Worm (Caenorhabditis elegans) whole organism, young adult: Measurements from ENCODE around the gene elo-8.

ENCODE experiments used
- C06A6.2 ChIP-seq: fragments of 200-800 bp; sonication (Bioruptor generic); conservative IDR thresholded peaks from 2 replicates; pipeline ENCODE4 v1.3.6; 2022; ENCODE audit warnings: missing genetic modification characterization, missing compliant biosample characterization
- F23B12.7 ChIP-seq: sonication (generic microtip); optimal IDR thresholded peaks from 2 replicates; lab custom pipeline; 2017; ENCODE audit warnings: missing genetic modification characterization, mild to moderate bottlenecking, missing compliant biosample characterization, antibody characterized with exemption, moderate library complexity; ENCODE audit not compliant: insufficient read depth
- F52B5.7 ChIP-seq: sonication (generic microtip); optimal IDR thresholded peaks from 2 replicates; lab custom pipeline; 2016; ENCODE audit warnings: mild to moderate bottlenecking, missing genetic modification characterization, missing compliant biosample characterization
- F55B11.4 ChIP-seq: sonication (generic microtip); optimal IDR thresholded peaks from 2 replicates; lab custom pipeline; 2016; ENCODE audit warnings: missing compliant biosample characterization, missing genetic modification characterization, borderline replicate concordance; ENCODE audit not compliant: insufficient read depth
- K11D2.4 ChIP-seq: fragments of 200-800 bp; sonication (Bioruptor generic); IDR thresholded peaks from 2 replicates; pipeline ENCODE4 v1.3.6; 2022; ENCODE audit warnings: missing genetic modification reagents, missing genetic modification characterization, missing compliant biosample characterization
- K12H6.12 ChIP-seq: fragments of 200-800 bp; sonication (Bioruptor generic); optimal IDR thresholded peaks from 2 replicates; lab custom pipeline; 2018; ENCODE audit warnings: mild to moderate bottlenecking, missing genetic modification characterization, missing compliant biosample characterization
- Y56A3A.18 ChIP-seq: fragments of 200-800 bp; sonication (Bioruptor generic); IDR thresholded peaks from 2 replicates; pipeline ENCODE4 v1.3.6; 2022; ENCODE audit warnings: missing genetic modification reagents, missing genetic modification characterization, missing compliant biosample characterization
- Y79H2A.3 ChIP-seq: fragments of 200-800 bp; sonication (Bioruptor generic); conservative IDR thresholded peaks from 2 replicates; pipeline ENCODE4 v1.3.6; 2022; ENCODE audit warnings: missing genetic modification reagents, missing genetic modification characterization, missing compliant biosample characterization
- akir-1 ChIP-seq: fragments of 200-800 bp; sonication (Bioruptor generic); optimal IDR thresholded peaks from 2 replicates; lab custom pipeline; 2018; ENCODE audit warnings: mild to moderate bottlenecking, missing genetic modification characterization, moderate library complexity, missing compliant biosample characterization
- atf-7 ChIP-seq: sonication (generic microtip); optimal IDR thresholded peaks from 2 replicates; lab custom pipeline; 2017; ENCODE audit warnings: mild to moderate bottlenecking, missing genetic modification characterization, missing compliant biosample characterization
- attf-5 ChIP-seq: fragments of 200-800 bp; sonication (Bioruptor generic); optimal IDR thresholded peaks from 2 replicates; lab custom pipeline; 2018; ENCODE audit warnings: mild to moderate bottlenecking, missing genetic modification characterization, missing compliant biosample characterization
- attf-6 ChIP-seq: fragments of 200-800 bp; sonication (Bioruptor generic); IDR thresholded peaks from 2 replicates; pipeline ENCODE4 v1.3.6; 2022; ENCODE audit warnings: missing genetic modification reagents, missing genetic modification characterization, missing compliant biosample characterization
- cebp-1 ChIP-seq, 2 experiments: fragments of 200-800 bp in 1 of 2; sonication (Bioruptor generic) in 1 of 2; sonication (generic microtip) in 1 of 2; IDR thresholded peaks in 1 of 2; optimal IDR thresholded peaks in 1 of 2; 2 replicates each; pipeline versions ENCODE4 v1.3.6 to Lab custom; 2017 to 2022; ENCODE audit warnings: missing compliant biosample characterization in 2 of 2, missing genetic modification characterization in 2 of 2, mild to moderate bottlenecking in 1 of 2, missing genetic modification reagents in 1 of 2, moderate library complexity in 1 of 2
- cebp-2 ChIP-seq: fragments of 200-800 bp; sonication (Bioruptor generic); IDR thresholded peaks from 2 replicates; pipeline ENCODE4 v1.3.6; 2022; ENCODE audit warnings: missing genetic modification characterization, missing compliant biosample characterization
- ceh-27 ChIP-seq: fragments of 200-800 bp; sonication (Bioruptor generic); optimal IDR thresholded peaks from 2 replicates; lab custom pipeline; 2018; ENCODE audit warnings: mild to moderate bottlenecking, missing genetic modification characterization, moderate library complexity, missing compliant biosample characterization
- chd-7 ChIP-seq: sonication (generic microtip); optimal IDR thresholded peaks from 2 replicates; lab custom pipeline; 2016; ENCODE audit warnings: mild to moderate bottlenecking, missing genetic modification characterization, moderate library complexity, missing compliant biosample characterization
- dpl-1 ChIP-seq: fragments of 150-350 bp; optimal IDR thresholded peaks from 2 replicates; lab custom pipeline; 2014; ENCODE audit warnings: missing biosample characterization, missing genetic modification reagents, missing genetic modification characterization
- egl-18 ChIP-seq: fragments of 200-800 bp; sonication (Bioruptor generic); IDR thresholded peaks from 2 replicates; pipeline ENCODE4 v1.3.6; 2022; ENCODE audit warnings: missing genetic modification reagents, missing genetic modification characterization, missing compliant biosample characterization
- ets-4 ChIP-seq: fragments of 200-800 bp; sonication (Bioruptor generic); optimal IDR thresholded peaks from 2 replicates; lab custom pipeline; 2018; ENCODE audit warnings: mild to moderate bottlenecking, missing genetic modification characterization, missing compliant biosample characterization
- lin-54 ChIP-seq: fragments of 200-800 bp; sonication (Bioruptor generic); optimal IDR thresholded peaks from 2 replicates; lab custom pipeline; 2018; ENCODE audit warnings: mild to moderate bottlenecking, missing genetic modification characterization, missing compliant biosample characterization
- lir-1 ChIP-seq: fragments of 200-800 bp; sonication (Bioruptor generic); conservative IDR thresholded peaks from 2 replicates; pipeline ENCODE4 v1.3.6; 2022; ENCODE audit warnings: missing genetic modification reagents, missing genetic modification characterization, missing compliant biosample characterization
- mcd-1 ChIP-seq: fragments of 200-800 bp; sonication (Bioruptor generic); IDR thresholded peaks from 2 replicates; pipeline ENCODE4 v1.3.6; 2022; ENCODE audit warnings: missing genetic modification reagents, missing genetic modification characterization, missing compliant biosample characterization
- mxl-1 ChIP-seq: sonication (generic microtip); optimal IDR thresholded peaks from 2 replicates; lab custom pipeline; 2016; ENCODE audit warnings: missing genetic modification characterization, missing compliant biosample characterization
- nhr-179 ChIP-seq: sonication (generic microtip); optimal IDR thresholded peaks from 2 replicates; lab custom pipeline; 2016; ENCODE audit warnings: mild to moderate bottlenecking, missing genetic modification characterization, missing compliant biosample characterization
- nhr-27 ChIP-seq: fragments of 200-800 bp; sonication (Bioruptor generic); optimal IDR thresholded peaks from 2 replicates; lab custom pipeline; 2018; ENCODE audit warnings: mild to moderate bottlenecking, missing genetic modification characterization, moderate library complexity, missing compliant biosample characterization
- nhr-80 ChIP-seq: sonication (generic microtip); optimal IDR thresholded peaks from 2 replicates; lab custom pipeline; 2016; ENCODE audit warnings: missing genetic modification characterization, missing compliant biosample characterization
- nhr-90 ChIP-seq: sonication (generic microtip); optimal IDR thresholded peaks from 2 replicates; lab custom pipeline; 2016; ENCODE audit warnings: missing genotype, mild to moderate bottlenecking, missing genetic modification characterization, missing compliant biosample characterization
- rpc-1 ChIP-seq, 2 experiments: fragments of 150-350 bp in 1 of 2; sonication (generic microtip) in 1 of 2; optimal IDR thresholded peaks; 2 replicates each; lab custom pipeline; 2014 to 2018; ENCODE audit warnings: missing biosample characterization in 1 of 2, missing genetic modification characterization in 1 of 2, missing genetic modification reagents in 1 of 2, missing genotype in 1 of 2
- snpc-4 ChIP-seq, 5 experiments: fragments of 150-350 bp in 1 of 5; sonication (generic microtip) in 4 of 5; optimal IDR thresholded peaks; 2 replicates each; lab custom pipeline; 2014 to 2018; ENCODE audit warnings: missing genetic modification characterization in 5 of 5, missing biosample characterization in 3 of 5, antibody characterized with exemption in 2 of 5, mild to moderate bottlenecking in 2 of 5, missing compliant biosample characterization in 2 of 5, missing genotype in 2 of 5, moderate library complexity in 2 of 5, missing genetic modification reagents in 1 of 5
- sptf-2 ChIP-seq: fragments of 200-800 bp; sonication (Bioruptor generic); optimal IDR thresholded peaks from 2 replicates; lab custom pipeline; 2018; ENCODE audit warnings: mild to moderate bottlenecking, missing genetic modification characterization, missing compliant biosample characterization
- tbp1 ChIP-seq: fragments of 200-800 bp; sonication (Bioruptor generic); optimal IDR thresholded peaks from 2 replicates; lab custom pipeline; 2018; ENCODE audit warnings: mild to moderate bottlenecking, missing genetic modification characterization, missing compliant biosample characterization
- unc-130 ChIP-seq: sonication (generic microtip); optimal IDR thresholded peaks from 2 replicates; lab custom pipeline; 2016; ENCODE audit warnings: missing genetic modification reagents, missing genetic modification characterization, missing compliant biosample characterization
- zfh-2 ChIP-seq: fragments of 200-800 bp; sonication (Bioruptor generic); conservative IDR thresholded peaks from 2 replicates; pipeline ENCODE4 v1.3.6; 2022; ENCODE audit warnings: missing genetic modification reagents, missing genetic modification characterization, missing compliant biosample characterization
- zim-3 ChIP-seq: sonication (generic microtip); optimal IDR thresholded peaks from 2 replicates; lab custom pipeline; 2017; ENCODE audit warnings: mild to moderate bottlenecking, missing genetic modification characterization, moderate library complexity, missing compliant biosample characterization

Gene elo-8

ce11 chrIII:11236788-11237187 is 4.9 kb upstream of the elo-8 start, which contains the start of the genes Y47D3A.14 and aakb-2 (continued):
- no peak for TF ChIP-seq attf-6 (GFP tag; lab: Robert Waterston, UW)
- TF ChIP-seq chd-7: no peak
- TF ChIP-seq lir-1: no peak
- TF ChIP-seq akir-1 (GFP tag; lab: Kevin White, UChicago): no peak
- no peak for TF ChIP-seq egl-18 (GFP tag; lab: Robert Waterston, UW)
- TF ChIP-seq F55B11.4: no peak
- no peak for TF ChIP-seq mxl-1 (tag; lab: Kevin White, UChicago)
- TF ChIP-seq K11D2.4 (GFP tag; lab: Robert Waterston, UW): no peak
- TF ChIP-seq mcd-1: peak; percentile 53
- no peak for TF ChIP-seq Y79H2A.3 (GFP tag; lab: Robert Waterston, UW)
- peak; percentile 9 for TF ChIP-seq tbp1 (GFP tag; lab: Kevin White, UChicago)
- TF ChIP-seq C06A6.2: no peak
- TF ChIP-seq nhr-80 (tag; lab: Kevin White, UChicago): peak; percentile 25
- TF ChIP-seq rpc-1 (optimal IDR thresholded peaks at IDR 0.05; lab: Kevin White, UChicago): peak; percentile 19
- no peak for TF ChIP-seq rpc-1 (tag; optimal IDR thresholded peaks at IDR 0.05; lab: Kevin White, UChicago)
- no peak for TF ChIP-seq cebp-2
- peak; percentile 52 for TF ChIP-seq zfh-2 (GFP tag; lab: Robert Waterston, UW)

DNA sequence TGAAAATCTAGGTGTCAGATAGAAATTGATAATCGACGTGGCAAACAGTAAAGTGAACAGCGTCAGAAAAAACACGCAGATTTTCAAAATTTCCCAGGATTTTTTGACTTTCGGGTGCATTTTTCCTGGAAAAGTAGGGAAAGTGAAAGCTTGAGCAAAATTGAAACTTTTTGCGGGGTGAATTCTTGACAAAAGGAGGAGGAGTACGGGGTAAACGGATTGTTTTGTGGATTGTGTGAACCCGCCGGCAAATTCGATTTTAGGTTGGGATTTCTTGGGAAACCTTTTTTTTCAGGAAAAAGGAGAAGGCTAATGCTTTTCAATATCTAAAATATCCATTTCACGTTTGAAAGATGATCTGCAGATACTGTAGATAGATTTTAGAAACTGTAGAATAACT is 2.9 kb upstream of the elo-8 start, which contains the start of gene Y47D3A.34:
Gene Y47D3A.34 (minus strand): TSS at position 120 of the 400 bp plus-strand sequence.
- no peak for TF ChIP-seq nhr-179 (tag; lab: Kevin White, UChicago)
- no peak for TF ChIP-seq unc-130 (GFP tag; lab: Kevin White, UChicago)
- TF ChIP-seq attf-5 (GFP tag; lab: Kevin White, UChicago): no peak
- no peak for TF ChIP-seq lin-54 (GFP tag; lab: Kevin White, UChicago)

- no peak for TF ChIP-seq Y79H2A.3 (GFP tag; lab: Robert Waterston, UW)
- TF ChIP-seq atf-7 (tag; lab: Kevin White, UChicago): no peak
- no peak for TF ChIP-seq dpl-1 (GFP tag; lab: Kevin White, UChicago)
- no peak for TF ChIP-seq nhr-90 (tag; lab: Kevin White, UChicago)
- no peak for TF ChIP-seq attf-6 (GFP tag; lab: Robert Waterston, UW)
- TF ChIP-seq F23B12.7 (tag; lab: Kevin White, UChicago): no peak
- TF ChIP-seq nhr-27 (tag; lab: Kevin White, UChicago): no peak
- no peak for TF ChIP-seq cebp-1 (GFP tag; IDR thresholded peaks at IDR 0.05; lab: Robert Waterston, UW)
- no peak for TF ChIP-seq cebp-1 (tag; optimal IDR thresholded peaks at IDR 0.05; lab: Kevin White, UChicago)
- TF ChIP-seq zim-3: no peak
- no peak for TF ChIP-seq mxl-1 (tag; lab: Kevin White, UChicago)
- no peak for TF ChIP-seq mcd-1
- TF ChIP-seq F52B5.7: no peak
Measured at ce11 chrIII:11231408-11231807, 461 bp downstream of the elo-8 start.

DNA sequence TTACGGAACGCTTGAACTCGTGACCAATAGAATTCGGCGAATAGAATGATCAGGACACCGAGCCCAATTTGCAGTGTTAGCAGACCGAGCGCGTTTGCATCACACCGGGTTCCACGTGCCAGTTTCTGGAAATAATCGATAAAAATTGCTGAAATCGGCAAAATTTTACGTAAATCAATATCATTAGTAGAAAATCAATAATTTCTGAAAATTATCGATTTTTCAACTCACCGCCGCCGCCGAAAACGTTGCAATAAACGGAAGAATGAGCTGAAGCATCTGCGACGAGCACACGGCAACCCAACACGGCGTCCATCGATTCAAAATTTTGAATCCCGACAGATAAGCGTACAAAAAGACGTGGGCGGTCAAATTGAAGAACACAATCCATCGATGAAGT is 1.3 kb downstream of the elo-8 start:
- TF ChIP-seq ceh-27 (GFP tag; lab: Kevin White, UChicago): no peak
- TF ChIP-seq sptf-2 (GFP tag; lab: Kevin White, UChicago): no peak
- TF ChIP-seq K12H6.12: no peak
- TF ChIP-seq snpc-4 (GFP tag; optimal IDR thresholded peaks at IDR 0.05; lab: Kevin White, UChicago): no peak
- no peak for TF ChIP-seq snpc-4 (tag; optimal IDR thresholded peaks at IDR 0.05; lab: Kevin White, UChicago)
- no peak for TF ChIP-seq ets-4 (GFP tag; lab: Kevin White, UChicago)
- no peak for TF ChIP-seq Y56A3A.18
- no peak for TF ChIP-seq rpc-1 (optimal IDR thresholded peaks at IDR 0.05; lab: Kevin White, UChicago)
- TF ChIP-seq rpc-1 (tag; optimal IDR thresholded peaks at IDR 0.05; lab: Kevin White, UChicago): no peak
